Worm (Caenorhabditis elegans) whole organism, early embryonic: ENCODE results near the gene C25G4.7.
"Not testable (repeated sequence)": the region's sequence is repeated elsewhere in the genome, so short reads cannot be mapped to it uniquely, and the experiment has no call there.

Experiments
- B0310.2 ChIP-seq: sonication (generic microtip); optimal IDR thresholded peaks from 2 replicates; lab custom pipeline; 2016; ENCODE audit warnings: mild to moderate bottlenecking, missing genetic modification characterization, missing compliant biosample characterization
- F13C5.2 ChIP-seq: sonication (generic microtip); optimal IDR thresholded peaks from 2 replicates; lab custom pipeline; 2017; ENCODE audit warnings: mild to moderate bottlenecking, missing genetic modification characterization, inconsistent platforms, missing compliant biosample characterization
- aly-1 ChIP-seq: sonication (generic microtip); optimal IDR thresholded peaks from 2 replicates; lab custom pipeline; 2016; ENCODE audit warnings: missing genetic modification characterization, missing compliant biosample characterization
- ama-1 ChIP-seq: fragments of 150-350 bp; optimal IDR thresholded peaks from 2 replicates; lab custom pipeline; 2014
- ceh-13 ChIP-seq: fragments of 200-800 bp; sonication (Bioruptor generic); optimal IDR thresholded peaks from 2 replicates; lab custom pipeline; 2018; ENCODE audit warnings: mild to moderate bottlenecking, missing genetic modification characterization, missing compliant biosample characterization
- ceh-36 ChIP-seq: sonication (generic microtip); optimal IDR thresholded peaks from 2 replicates; lab custom pipeline; 2016; ENCODE audit warnings: missing genetic modification characterization, inconsistent platforms, missing compliant biosample characterization
- ets-7 ChIP-seq: sonication (generic microtip); optimal IDR thresholded peaks from 2 replicates; lab custom pipeline; 2016; ENCODE audit warnings: missing genotype, missing genetic modification characterization, missing compliant biosample characterization
- flt-1 ChIP-seq: fragments of 200-800 bp; sonication (Bioruptor generic); IDR thresholded peaks from 2 replicates; pipeline ENCODE4 v1.3.6; 2022; ENCODE audit warnings: missing genetic modification characterization, missing compliant biosample characterization
- hmbx-1 ChIP-seq: sonication (generic microtip); optimal IDR thresholded peaks from 2 replicates; lab custom pipeline; 2016; ENCODE audit warnings: mild to moderate bottlenecking, missing genetic modification characterization, missing compliant biosample characterization
- hmg-4 ChIP-seq: fragments of 200-800 bp; sonication (Bioruptor generic); optimal IDR thresholded peaks from 2 replicates; lab custom pipeline; 2018; ENCODE audit warnings: mild to moderate bottlenecking, missing genetic modification characterization, missing compliant biosample characterization
- hnd-1 ChIP-seq: sonication (generic microtip); optimal IDR thresholded peaks from 2 replicates; lab custom pipeline; 2016; ENCODE audit warnings: missing genetic modification characterization, missing compliant biosample characterization
- pes-1 ChIP-seq: fragments of 200-800 bp; sonication (Bioruptor generic); IDR thresholded peaks from 2 replicates; pipeline ENCODE4 v1.3.6; 2022; ENCODE audit warnings: missing genetic modification reagents, missing genetic modification characterization, missing compliant biosample characterization
- scrt-1 ChIP-seq: fragments of 200-800 bp; sonication (Bioruptor generic); IDR thresholded peaks from 2 replicates; pipeline ENCODE4 v1.3.6; 2022; ENCODE audit warnings: missing genetic modification characterization, missing compliant biosample characterization
- sea-1 ChIP-seq: fragments of 200-800 bp; sonication (Bioruptor generic); conservative IDR thresholded peaks from 2 replicates; pipeline ENCODE4 v1.3.6; 2022; ENCODE audit warnings: missing genetic modification characterization, missing compliant biosample characterization
- tbx-11 ChIP-seq: fragments of 200-800 bp; sonication (Bioruptor generic); IDR thresholded peaks from 2 replicates; pipeline ENCODE4 v1.3.6; 2022; ENCODE audit warnings: missing genetic modification characterization, missing compliant biosample characterization
- tbx-37 ChIP-seq: fragments of 200-800 bp; sonication (Bioruptor generic); conservative IDR thresholded peaks from 2 replicates; pipeline ENCODE4 v1.3.6; 2022; ENCODE audit warnings: missing genetic modification reagents, missing genetic modification characterization, missing compliant biosample characterization
- tra-4 ChIP-seq: sonication (generic microtip); optimal IDR thresholded peaks from 2 replicates; lab custom pipeline; 2017; ENCODE audit warnings: missing genetic modification characterization, missing compliant biosample characterization

The C25G4.7 gene

DNA sequence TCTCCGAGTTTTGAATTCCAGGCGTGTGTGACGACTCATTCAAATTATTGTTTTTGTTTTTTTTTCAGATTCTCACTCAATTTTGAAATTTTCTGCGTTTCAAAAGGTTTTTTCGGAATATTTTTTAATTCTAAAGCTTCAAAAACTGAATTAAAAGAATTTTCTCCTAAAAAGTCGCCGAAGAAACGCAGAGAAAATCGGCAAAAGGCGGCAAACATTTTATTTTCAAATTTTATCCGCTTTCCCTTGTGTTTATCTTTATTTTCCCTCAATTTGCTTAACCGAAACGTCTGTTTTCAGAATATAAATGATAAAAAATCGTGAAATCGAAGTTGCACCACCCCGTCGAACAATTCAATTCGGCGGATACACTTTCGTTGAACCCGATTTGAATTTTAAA is 33.8 kb downstream of the C25G4.7 start, which contains the start of gene him-6:
TSS of gene him-6 (plus strand) at position 301 of the 400 bp plus-strand sequence.
- TF ChIP-seq aly-1 (no peak), tbx-11 (GFP tag; lab: Robert Waterston, UW) (no peak), pes-1 (GFP tag; lab: Robert Waterston, UW) (no peak), flt-1 (GFP tag; lab: Robert Waterston, UW) (no peak), scrt-1 (GFP tag; lab: Robert Waterston, UW) (no peak), tbx-37 (GFP tag; lab: Robert Waterston, UW) (no peak), B0310.2 (no peak), tra-4 (tag; lab: Kevin White, UChicago) (no peak), ceh-36 (tag; lab: Kevin White, UChicago) (no peak), ceh-13 (GFP tag; lab: Kevin White, UChicago) (no peak), F13C5.2 (tag; lab: Kevin White, UChicago) (no peak), ets-7 (tag; lab: Kevin White, UChicago) (no peak), hmbx-1 (tag; lab: Kevin White, UChicago) (no peak)

DNA sequence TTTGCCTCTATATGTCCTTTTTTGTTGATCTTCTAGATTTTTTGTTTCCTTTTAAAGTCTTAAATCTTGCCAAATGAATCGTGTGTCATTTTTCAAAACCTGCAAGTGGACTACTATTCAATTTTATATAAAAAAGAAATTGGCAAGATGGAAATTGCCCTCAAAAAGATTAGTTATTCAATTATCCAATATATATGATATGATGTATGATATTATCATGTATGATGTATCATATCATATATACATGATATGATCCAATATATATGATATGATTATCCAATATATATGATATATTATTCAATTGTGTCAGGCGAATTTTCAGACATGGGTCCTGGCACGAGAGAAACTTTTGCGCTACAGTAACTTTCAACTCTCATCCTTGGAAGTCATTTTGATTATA is 38.5 kb downstream of the C25G4.7 start, which contains the start of gene sru-20:
TSS of gene sru-20 (plus strand) at position 301 of the 400 bp plus-strand sequence.
- TF ChIP-seq tbx-37 (GFP tag; lab: Robert Waterston, UW) (no peak), flt-1 (GFP tag; lab: Robert Waterston, UW) (no peak), hmg-4 (GFP tag; lab: Kevin White, UChicago) (no peak), tra-4 (tag; lab: Kevin White, UChicago) (no peak), sea-1 (GFP tag; lab: Robert Waterston, UW) (no peak), hmbx-1 (tag; lab: Kevin White, UChicago) (no peak), aly-1 (no peak), ama-1 (lab: Kevin White, UChicago) (no peak), tbx-11 (GFP tag; lab: Robert Waterston, UW) (no peak), ceh-36 (tag; lab: Kevin White, UChicago) (no peak), ets-7 (tag; lab: Kevin White, UChicago) (no peak), scrt-1 (GFP tag; lab: Robert Waterston, UW) (no peak), B0310.2 (no peak), hnd-1 (no peak)

DNA sequence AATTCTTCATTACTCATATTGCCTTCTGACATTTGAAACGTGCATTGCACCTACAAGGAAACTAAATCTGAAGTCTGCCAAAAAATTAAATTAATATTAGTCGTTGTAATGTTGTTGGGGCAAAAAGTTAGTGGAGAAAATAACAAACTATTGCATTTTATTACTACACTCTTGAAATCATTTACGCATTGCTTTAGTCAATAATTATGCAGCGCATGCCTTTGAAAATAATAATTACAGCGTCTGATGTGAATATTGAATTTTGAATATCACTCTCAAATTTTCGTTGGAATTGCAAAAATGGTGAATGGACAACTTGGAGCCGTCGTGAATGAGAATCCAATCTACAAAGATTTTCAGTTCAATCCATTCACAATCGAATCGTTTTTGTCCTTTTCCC is 41.5 kb downstream of the C25G4.7 start, which contains the start of gene sru-19:
TSS of gene sru-19 (plus strand) at position 301 of the 400 bp plus-strand sequence.
- TF ChIP-seq B0310.2 (no peak), pes-1 (GFP tag; lab: Robert Waterston, UW) (no peak), ceh-36 (tag; lab: Kevin White, UChicago) (no peak), ama-1 (lab: Kevin White, UChicago) (no peak), sea-1 (GFP tag; lab: Robert Waterston, UW) (no peak), F13C5.2 (tag; lab: Kevin White, UChicago) (no peak), tbx-37 (GFP tag; lab: Robert Waterston, UW) (no peak), ceh-13 (GFP tag; lab: Kevin White, UChicago) (no peak), scrt-1 (GFP tag; lab: Robert Waterston, UW) (no peak), ets-7 (tag; lab: Kevin White, UChicago) (no peak), aly-1 (no peak), tra-4 (tag; lab: Kevin White, UChicago) (no peak), hmbx-1 (tag; lab: Kevin White, UChicago) (no peak), hnd-1 (no peak), tbx-11 (GFP tag; lab: Robert Waterston, UW) (no peak), flt-1 (GFP tag; lab: Robert Waterston, UW) (no peak)

ce11 chrIV:12501956-12502355 is 45.2 kb downstream of the C25G4.7 start, which contains the start of gene sru-18:
Gene sru-18, plus strand, starts transcription at chrIV:12502256.
- TF ChIP-seq ama-1 (lab: Kevin White, UChicago) (no peak), B0310.2 (no peak), aly-1 (no peak), pes-1 (GFP tag; lab: Robert Waterston, UW) (no peak)

- not testable (repeated sequence) for TF ChIP-seq F13C5.2 (tag; lab: Kevin White, UChicago); B0310.2; sea-1 (GFP tag; lab: Robert Waterston, UW)
Observed at ce11 chrIV:12505397-12505796, 48.7 kb downstream of the C25G4.7 start, which contains the start of gene sru-17. Gene sru-17, plus strand, starts transcription at chrIV:12505697.
